Fruit fly (Drosophila melanogaster): ENCODE results near the gene Tgs1.
A peak's percentile ranks its signal among the peaks of the same experiment; 100 is the strongest.

Tgs1 gene

DNA sequence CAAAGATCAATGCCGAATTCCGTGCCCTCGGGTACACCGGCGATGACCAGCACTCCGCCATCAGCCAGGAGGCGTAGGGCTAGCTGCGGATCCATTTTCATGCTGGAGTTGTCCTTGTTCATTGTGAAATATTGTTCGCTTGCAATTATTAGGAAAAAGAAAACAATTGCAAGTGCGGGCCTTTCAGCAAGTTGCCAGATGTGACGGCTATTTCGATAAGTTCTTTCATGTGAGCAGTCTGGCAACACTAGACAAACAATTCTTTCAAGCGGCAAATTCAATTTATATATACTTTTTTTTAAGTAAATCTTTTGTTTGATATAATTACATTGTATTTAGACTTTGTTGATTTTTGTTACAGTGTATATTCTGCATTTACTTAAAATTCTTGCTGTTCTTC lies 2.8 kb upstream of the Tgs1 start, which contains the start of gene CG12320 (continued):
- TF ChIP-seq CG30431 (GFP tag; optimal IDR thresholded peaks at IDR 0.05) (no peak), Bgb (GFP tag; IDR thresholded peaks at IDR 0.05; ENCODE audit: partially characterized antibody) (no peak), CG12155 (GFP tag; optimal IDR thresholded peaks at IDR 0.05) (no peak), Gug (GFP tag; IDR thresholded peaks at IDR 0.05) (no peak), CG2116 (GFP tag; optimal IDR thresholded peaks at IDR 0.05) (peak; percentile 41), MBD-R2 (GFP tag; IDR thresholded peaks at IDR 0.05) (peak; percentile 85), ind (GFP tag; optimal IDR thresholded peaks at IDR 0.05) (no peak), CG1832 (GFP tag; optimal IDR thresholded peaks at IDR 0.05) (no peak), bowl (GFP tag; IDR thresholded peaks at IDR 0.05) (no peak), ci (GFP tag; IDR thresholded peaks at IDR 0.05) (no peak), cato (GFP tag; optimal IDR thresholded peaks at IDR 0.05; ENCODE audit: borderline replicate concordance) (no peak), D (optimal IDR thresholded peaks at IDR 0.05) (no peak), D (GFP tag; optimal IDR thresholded peaks at IDR 0.05) (no peak), Nf-YB (GFP tag; optimal IDR thresholded peaks at IDR 0.05) (no peak), Sry-δ (GFP tag; optimal IDR thresholded peaks at IDR 0.05) (peak; percentile 41), CG43689 (GFP tag; IDR thresholded peaks at IDR 0.05) (no peak), Hr3 (GFP tag; optimal IDR thresholded peaks at IDR 0.05) (no peak), ken (GFP tag; IDR thresholded peaks at IDR 0.05) (no peak), HLH54F (GFP tag; optimal IDR thresholded peaks at IDR 0.05) (no peak), CG18764 (GFP tag; optimal IDR thresholded peaks at IDR 0.05) (no peak), CG17829 (tag; optimal IDR thresholded peaks at IDR 0.05) (no peak), Neu2 (GFP tag; optimal IDR thresholded peaks at IDR 0.05; ENCODE audit: borderline replicate concordance) (no peak), pzg (GFP tag; optimal IDR thresholded peaks at IDR 0.05) (peak; percentile 62), Ptx1 (GFP tag; IDR thresholded peaks at IDR 0.05) (no peak), CG17568 (GFP tag; optimal IDR thresholded peaks at IDR 0.05) (no peak), Usf (GFP tag; optimal IDR thresholded peaks at IDR 0.05) (no peak), CG2875 (GFP tag; optimal IDR thresholded peaks at IDR 0.05) (no peak), wdn (GFP tag; IDR thresholded peaks at IDR 0.05) (no peak), CG4707 (GFP tag; optimal IDR thresholded peaks at IDR 0.05) (no peak), CG13287 (GFP tag; IDR thresholded peaks at IDR 0.05; ENCODE audit: partially characterized antibody) (peak; percentile 42; the same call in 1 of the 2 replicates), stwl (tag; optimal IDR thresholded peaks at IDR 0.05) (peak; percentile 71), vnd (GFP tag; IDR thresholded peaks at IDR 0.05; ENCODE audit: partially characterized antibody) (no peak), CG3847 (GFP tag; IDR thresholded peaks at IDR 0.05) (peak; percentile 53; the same call in 1 of the 2 replicates), ase (GFP tag; IDR thresholded peaks at IDR 0.05) (no peak), CG17328 (GFP tag; IDR thresholded peaks at IDR 0.05) (0 out of 2 replicates have a peak, but pooled peaks have one; percentile 8), gcm (GFP tag; optimal IDR thresholded peaks at IDR 0.05) (peak; percentile 50), CG14710 (tag; optimal IDR thresholded peaks at IDR 0.05) (peak; percentile 34), H2.0 (GFP tag; IDR thresholded peaks at IDR 0.05) (no peak), Xbp1 (GFP tag; optimal IDR thresholded peaks at IDR 0.05) (no peak), CG15696 (tag; optimal IDR thresholded peaks at IDR 0.05) (no peak), so (GFP tag; IDR thresholded peaks at IDR 0.05) (no peak), CG14667 (GFP tag; IDR thresholded peaks at IDR 0.05) (no peak), CG7745 (tag; optimal IDR thresholded peaks at IDR 0.05) (no peak), CG10147 (GFP tag; optimal IDR thresholded peaks at IDR 0.05) (no peak), CG2202 (tag; optimal IDR thresholded peaks at IDR 0.05) (no peak), Camta (GFP tag; optimal IDR thresholded peaks at IDR 0.05) (no peak), gfzf (GFP tag; optimal IDR thresholded peaks at IDR 0.05) (peak; percentile 11), BEAF-32 (GFP tag; optimal IDR thresholded peaks at IDR 0.05) (peak; percentile 43), sc (optimal IDR thresholded peaks at IDR 0.05) (no peak), sc (GFP tag; optimal IDR thresholded peaks at IDR 0.05) (no peak), seq (GFP tag; IDR thresholded peaks at IDR 0.05) (no peak), Sin3A (optimal IDR thresholded peaks at IDR 0.05) (peak; percentile 8)
